Worm (Caenorhabditis elegans) whole organism, late embryonic: ENCODE data around the gene Y38C1AA.6.

Source experiments
- C08G9.2 ChIP-seq: sonication (generic microtip); optimal IDR thresholded peaks from 2 replicates; lab custom pipeline; 2016; ENCODE audit warnings: mild to moderate bottlenecking, missing genetic modification characterization, moderate library complexity, missing compliant biosample characterization
- K02D7.2 ChIP-seq: sonication (generic microtip); optimal IDR thresholded peaks from 2 replicates; lab custom pipeline; 2017; ENCODE audit warnings: mild to moderate bottlenecking, missing genetic modification characterization, missing compliant biosample characterization
- K09A11.1 ChIP-seq: sonication (generic microtip); optimal IDR thresholded peaks from 2 replicates; lab custom pipeline; 2017; ENCODE audit warnings: antibody characterized with exemption, mild to moderate bottlenecking, missing genetic modification characterization, missing compliant biosample characterization; ENCODE audit not compliant: insufficient read depth
- ama-1 ChIP-seq: fragments of 150-350 bp; optimal IDR thresholded peaks from 2 replicates; lab custom pipeline; 2014
- ceh-14 ChIP-seq: sonication (generic microtip); optimal IDR thresholded peaks from 2 replicates; lab custom pipeline; 2016; ENCODE audit warnings: missing genotype, missing genetic modification characterization, missing compliant biosample characterization
- ceh-2 ChIP-seq: sonication (generic microtip); optimal IDR thresholded peaks from 2 replicates; lab custom pipeline; 2016; ENCODE audit warnings: missing genotype, missing genetic modification characterization, missing compliant biosample characterization
- ceh-31 ChIP-seq: sonication (generic microtip); optimal IDR thresholded peaks from 2 replicates; lab custom pipeline; 2016; ENCODE audit warnings: missing genetic modification characterization, missing compliant biosample characterization
- ceh-34 ChIP-seq: sonication (generic microtip); optimal IDR thresholded peaks from 2 replicates; lab custom pipeline; 2016; ENCODE audit warnings: mild to moderate bottlenecking, missing genetic modification characterization, missing compliant biosample characterization
- ceh-45 ChIP-seq: fragments of 200-800 bp; sonication (Bioruptor generic); IDR thresholded peaks from 2 replicates; pipeline ENCODE4 v1.3.6; 2022; ENCODE audit warnings: missing genetic modification reagents, missing genetic modification characterization, missing compliant biosample characterization
- ceh-48 ChIP-seq: sonication (generic microtip); optimal IDR thresholded peaks from 2 replicates; lab custom pipeline; 2016; ENCODE audit warnings: missing genetic modification characterization, inconsistent platforms, missing compliant biosample characterization
- che-1 ChIP-seq: sonication (generic microtip); optimal IDR thresholded peaks from 2 replicates; lab custom pipeline; 2016; ENCODE audit warnings: mild to moderate bottlenecking, missing genetic modification characterization, missing compliant biosample characterization
- dve-1 ChIP-seq: sonication (generic microtip); optimal IDR thresholded peaks from 2 replicates; lab custom pipeline; 2017; ENCODE audit warnings: antibody characterized with exemption, mild to moderate bottlenecking, missing genetic modification characterization, missing compliant biosample characterization
- elt-2 ChIP-seq: sonication (generic microtip); optimal IDR thresholded peaks from 2 replicates; lab custom pipeline; 2016; ENCODE audit warnings: missing genetic modification reagents, missing genetic modification characterization, missing compliant biosample characterization
- elt-4 ChIP-seq: sonication (generic microtip); optimal IDR thresholded peaks from 2 replicates; lab custom pipeline; 2016; ENCODE audit warnings: missing genetic modification characterization, missing compliant biosample characterization
- ets-4 ChIP-seq: sonication (generic microtip); optimal IDR thresholded peaks from 2 replicates; lab custom pipeline; 2016; ENCODE audit warnings: missing genetic modification characterization, missing compliant biosample characterization
- fkh-10 ChIP-seq: fragments of 150-350 bp; optimal IDR thresholded peaks from 2 replicates; lab custom pipeline; 2014; ENCODE audit warnings: missing biosample characterization, missing genetic modification reagents, missing genetic modification characterization
- fkh-6 ChIP-seq: sonication (generic microtip); optimal IDR thresholded peaks from 2 replicates; lab custom pipeline; 2016; ENCODE audit warnings: missing genetic modification characterization, missing compliant biosample characterization
- hlh-15 ChIP-seq: sonication (generic microtip); optimal IDR thresholded peaks from 2 replicates; lab custom pipeline; 2016; ENCODE audit warnings: missing genetic modification characterization, missing compliant biosample characterization
- hlh-8 ChIP-seq: sonication (generic microtip); optimal IDR thresholded peaks from 2 replicates; lab custom pipeline; 2016; ENCODE audit warnings: missing genotype, missing genetic modification characterization, missing compliant biosample characterization
- lim-6 ChIP-seq: sonication (generic microtip); optimal IDR thresholded peaks from 2 replicates; lab custom pipeline; 2016; ENCODE audit warnings: missing genetic modification characterization, missing compliant biosample characterization
- lin-11 ChIP-seq: fragments of 200-800 bp; sonication (Bioruptor generic); optimal IDR thresholded peaks from 2 replicates; lab custom pipeline; 2018; ENCODE audit warnings: mild to moderate bottlenecking, missing genetic modification characterization, missing compliant biosample characterization
- madf-2 ChIP-seq: sonication (generic microtip); optimal IDR thresholded peaks from 2 replicates; lab custom pipeline; 2017; ENCODE audit warnings: missing genetic modification characterization, missing compliant biosample characterization
- nfya-1 ChIP-seq: sonication (generic microtip); optimal IDR thresholded peaks from 2 replicates; lab custom pipeline; 2017; ENCODE audit warnings: missing genetic modification characterization, mild to moderate bottlenecking, missing compliant biosample characterization, antibody characterized with exemption, moderate library complexity
- npax-4 ChIP-seq: sonication (generic microtip); optimal IDR thresholded peaks from 2 replicates; lab custom pipeline; 2016; ENCODE audit warnings: missing genetic modification characterization, missing compliant biosample characterization
- pha-2 ChIP-seq: sonication (generic microtip); optimal IDR thresholded peaks from 2 replicates; lab custom pipeline; 2017; ENCODE audit warnings: mild to moderate bottlenecking, missing genetic modification characterization, missing compliant biosample characterization
- pha-4 ChIP-seq: fragments of 150-350 bp; optimal IDR thresholded peaks from 2 replicates; lab custom pipeline; 2018; ENCODE audit warnings: missing biosample characterization, missing genetic modification reagents, missing genetic modification characterization
- pros-1 ChIP-seq: fragments of 150-350 bp; optimal IDR thresholded peaks from 2 replicates; lab custom pipeline; 2014; ENCODE audit warnings: missing biosample characterization, missing genetic modification reagents, missing genetic modification characterization
- rnt-1 ChIP-seq: sonication (generic microtip); optimal IDR thresholded peaks from 2 replicates; lab custom pipeline; 2016; ENCODE audit warnings: missing genetic modification characterization, missing compliant biosample characterization
- syd-9 ChIP-seq: sonication (generic microtip); optimal IDR thresholded peaks from 2 replicates; lab custom pipeline; 2016; ENCODE audit warnings: mild to moderate bottlenecking, missing genetic modification characterization, moderate library complexity, missing compliant biosample characterization
- tbx-2 ChIP-seq: sonication (generic microtip); optimal IDR thresholded peaks from 2 replicates; lab custom pipeline; 2016; ENCODE audit warnings: missing genetic modification characterization, missing compliant biosample characterization
- unc-42 ChIP-seq: sonication (generic microtip); optimal IDR thresholded peaks from 2 replicates; lab custom pipeline; 2016; ENCODE audit warnings: missing genotype, missing genetic modification characterization, missing compliant biosample characterization
- ztf-16 ChIP-seq: sonication (generic microtip); optimal IDR thresholded peaks from 2 replicates; lab custom pipeline; 2017; ENCODE audit warnings: missing genetic modification characterization, missing compliant biosample characterization

Y38C1AA.6 gene

DNA sequence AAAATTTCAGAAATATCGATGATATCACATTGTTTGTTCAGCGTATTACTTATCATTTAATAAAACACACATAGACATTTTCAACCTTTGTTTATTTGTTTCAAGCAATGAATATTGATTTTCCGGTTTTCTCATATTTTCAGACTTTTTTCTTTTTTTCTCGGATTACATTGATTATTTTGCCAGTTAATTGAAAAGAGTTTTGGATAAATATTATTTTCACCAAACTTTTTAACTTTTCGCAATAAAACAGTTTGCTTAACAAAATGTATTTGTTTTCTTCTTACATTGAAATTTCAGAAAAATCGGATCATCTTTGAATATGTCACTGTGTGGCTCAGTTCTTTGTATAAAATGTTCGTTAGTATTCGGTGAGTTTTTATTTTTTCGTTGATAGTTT, at the start of gene Y38C1AA.6:
Y38C1AA.6 (plus strand) TSS at position 301 of the 400 bp plus-strand sequence.
- TF ChIP-seq ceh-48 (tag; lab: Kevin White, UChicago) (no peak), npax-4 (tag; lab: Kevin White, UChicago) (no peak), hlh-15 (tag; lab: Kevin White, UChicago) (no peak), ceh-14 (tag; lab: Kevin White, UChicago) (no peak), elt-2 (no peak), pha-4 (no peak), pha-2 (tag; lab: Kevin White, UChicago) (no peak), dve-1 (no peak), nfya-1 (no peak), lin-11 (no peak)

DNA sequence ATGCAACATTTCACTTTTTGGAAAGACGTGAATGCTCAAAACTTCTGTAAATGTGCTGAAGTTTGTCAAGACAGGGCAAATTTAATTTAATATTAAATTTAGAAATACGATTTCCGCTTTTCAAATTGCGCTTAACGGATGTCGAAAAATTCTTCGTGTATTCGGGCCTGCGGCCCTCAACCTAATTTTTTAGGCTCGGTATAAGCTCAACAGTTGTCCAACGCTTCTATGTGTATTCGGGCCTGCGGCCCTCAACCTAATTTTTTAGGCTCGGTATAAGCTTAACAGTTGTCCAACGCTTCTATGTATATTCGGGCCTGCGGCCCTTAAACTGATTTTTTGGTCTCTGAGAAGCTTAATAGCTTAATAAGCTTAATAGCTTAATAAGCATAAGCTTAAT, 43.8 kb upstream of the Y38C1AA.6 start:
- no peak for TF ChIP-seq hlh-8 (tag; lab: Kevin White, UChicago)

DNA sequence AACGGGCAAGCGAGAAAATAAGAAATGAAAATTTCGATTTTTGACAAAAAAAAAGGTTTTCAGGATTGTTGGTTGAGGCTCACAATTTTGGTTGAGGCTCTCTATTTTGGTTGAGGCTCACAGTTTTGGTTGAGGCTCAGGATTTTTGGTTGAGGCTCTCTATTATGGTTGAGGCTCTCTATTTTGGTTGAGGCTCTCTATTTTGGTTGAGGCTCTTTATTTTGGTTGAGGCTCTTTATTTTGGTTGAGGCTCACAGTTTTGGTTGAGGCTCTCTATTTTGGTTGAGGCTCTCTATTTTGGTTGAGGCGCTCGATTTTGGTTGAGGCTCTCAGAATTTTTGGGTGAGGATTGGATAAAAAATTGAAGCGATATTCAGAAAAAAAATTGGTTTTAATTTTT, 42.8 kb upstream of the Y38C1AA.6 start:
- TF ChIP-seq rnt-1 (tag; lab: Kevin White, UChicago): no peak
- TF ChIP-seq K02D7.2 (tag; lab: Kevin White, UChicago): no peak
- no peak for TF ChIP-seq ztf-16
- no peak for TF ChIP-seq C08G9.2 (tag; lab: Kevin White, UChicago)
- TF ChIP-seq syd-9 (tag; lab: Kevin White, UChicago): no peak
- no peak for TF ChIP-seq pha-4

DNA sequence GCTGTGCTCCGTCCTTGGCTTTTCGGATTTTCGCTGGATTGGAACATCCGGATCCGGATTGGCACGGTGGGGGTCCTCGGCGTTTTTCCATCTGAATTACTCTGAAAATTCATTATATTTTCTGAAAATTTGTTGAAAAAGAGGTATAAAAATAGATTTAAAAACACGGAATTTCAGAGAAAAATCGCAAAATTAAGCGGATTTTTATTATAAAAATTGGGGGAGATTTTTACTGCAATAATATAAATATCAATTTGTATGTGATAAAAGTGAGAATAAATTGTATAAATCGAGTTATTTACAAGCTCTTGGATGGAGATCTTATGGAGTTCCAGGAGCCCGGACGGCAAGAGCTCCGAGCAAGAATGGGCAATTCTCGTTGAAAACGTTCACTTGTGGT, 41.0 kb upstream of the Y38C1AA.6 start, which contains the start of gene tut-1:
tut-1 (minus strand) TSS at position 101 of the 400 bp plus-strand sequence.
- TF ChIP-seq ama-1 (lab: Kevin White, UChicago) (no peak), lim-6 (no peak), che-1 (tag; lab: Kevin White, UChicago) (no peak), madf-2 (no peak), fkh-6 (tag; lab: Kevin White, UChicago) (no peak), npax-4 (tag; lab: Kevin White, UChicago) (no peak), elt-4 (no peak), ceh-2 (tag; lab: Kevin White, UChicago) (no peak), tbx-2 (tag; lab: Kevin White, UChicago) (no peak), nfya-1 (no peak), fkh-10 (GFP tag; lab: Kevin White, UChicago) (no peak)

DNA sequence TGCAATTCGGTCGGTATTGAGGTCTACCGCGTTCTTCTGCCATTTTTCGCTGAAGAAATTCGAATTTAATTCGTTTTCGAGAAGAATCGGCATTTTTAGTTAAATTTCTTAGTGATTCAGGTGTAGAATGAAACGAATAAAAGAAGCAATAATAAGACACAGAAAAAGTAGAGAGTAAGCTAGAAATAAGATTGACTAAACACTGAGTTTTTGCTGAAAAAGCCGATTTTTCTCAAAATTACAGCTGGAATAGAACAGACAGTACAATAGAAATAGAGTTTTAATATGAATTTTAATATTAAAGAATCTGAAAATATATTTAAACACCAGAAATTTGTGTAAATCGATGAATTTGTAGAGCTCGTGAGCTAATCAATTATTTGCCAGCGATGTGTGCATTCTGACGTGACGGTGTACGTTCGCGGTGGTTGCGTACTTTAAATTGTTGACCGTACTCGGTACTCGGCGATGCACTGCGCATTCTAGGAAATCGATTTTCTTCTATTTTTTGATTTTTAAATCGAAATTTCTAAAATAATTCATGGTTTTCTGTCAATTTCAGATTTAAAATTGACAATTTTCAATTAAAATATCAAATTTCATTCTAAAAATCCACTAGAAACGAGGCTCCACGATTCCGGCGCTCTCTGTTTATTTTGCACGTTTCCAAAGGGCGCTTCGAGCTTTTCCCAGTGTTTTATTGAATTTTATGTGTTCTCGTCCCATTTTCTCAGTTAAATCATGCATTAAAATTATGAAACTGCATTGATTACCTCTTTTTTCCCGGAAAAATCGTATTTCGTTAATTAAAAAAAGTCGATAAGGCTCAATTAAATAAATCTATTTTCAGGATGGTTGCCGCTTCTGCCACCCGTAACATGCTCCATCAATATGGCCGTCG, 36.5 kb upstream of the Y38C1AA.6 start, which contains the start of the genes grld-1 and cox-6C:
grld-1 (minus strand) TSS at position 51 of the 901 bp plus-strand sequence.
cox-6C (plus strand) TSS at position 851 of the 901 bp plus-strand sequence.
- TF ChIP-seq nfya-1: peak; percentile 59
- TF ChIP-seq elt-2: peak; percentile 36
- peak; percentile 58 for TF ChIP-seq K09A11.1 (tag; lab: Kevin White, UChicago)
- peak; percentile 27 for TF ChIP-seq unc-42 (tag; lab: Kevin White, UChicago)
- no peak for TF ChIP-seq ceh-45
- TF ChIP-seq tbx-2 (tag; lab: Kevin White, UChicago): peak; percentile 6
- TF ChIP-seq ceh-48 (tag; lab: Kevin White, UChicago): peak; percentile 69
- TF ChIP-seq ets-4 (tag; lab: Kevin White, UChicago): peak; percentile 16
- TF ChIP-seq ceh-34 (tag; lab: Kevin White, UChicago): peak; percentile 78
- TF ChIP-seq ceh-14 (tag; lab: Kevin White, UChicago): peak; percentile 7
- no peak for TF ChIP-seq pha-2 (tag; lab: Kevin White, UChicago)
- peak; percentile 55 for TF ChIP-seq ceh-31 (tag; lab: Kevin White, UChicago)
- no peak for TF ChIP-seq pros-1 (tag; lab: Kevin White, UChicago)
